Fruit fly (Drosophila melanogaster) whole organism, embryonic: ENCODE data around the gene roq.
A peak's percentile ranks its signal among the peaks of the same experiment; 100 is the strongest.

ENCODE experiments used
- Aef1 ChIP-seq: fragments of 200-800 bp; sonication (Bioruptor generic); IDR thresholded peaks from 3 replicates; pipeline ENCODE4 v1.3.6; 2022; ENCODE audit warnings: missing biosample characterization, missing genetic modification characterization
- Atf-2 ChIP-seq: fragments of 200-800 bp; sonication (Bioruptor generic); optimal IDR thresholded peaks from 2 replicates; lab custom pipeline; 2016; ENCODE audit warnings: missing biosample characterization, missing genetic modification characterization
- CG10321 ChIP-seq: fragments of 200-800 bp; sonication (Bioruptor generic); IDR thresholded peaks from 2 replicates; pipeline ENCODE4 v1.3.6; 2022; ENCODE audit warnings: missing biosample characterization, missing genetic modification characterization
- CG10366 ChIP-seq: fragments of 200-800 bp; sonication (Bioruptor generic); IDR thresholded peaks from 2 replicates; pipeline ENCODE4 v1.3.6; 2022; ENCODE audit warnings: missing biosample characterization, missing genetic modification characterization
- CG10462 ChIP-seq: fragments of 200-800 bp; sonication (Bioruptor generic); optimal IDR thresholded peaks from 2 replicates; lab custom pipeline; 2016; ENCODE audit warnings: missing biosample characterization, missing genetic modification characterization
- CG10654 ChIP-seq: fragments of 200-800 bp; sonication (Bioruptor generic); optimal IDR thresholded peaks from 2 replicates; lab custom pipeline; 2016; ENCODE audit warnings: missing biosample characterization, missing genetic modification characterization
- CG11085 ChIP-seq: fragments of 200-800 bp; sonication (Bioruptor generic); IDR thresholded peaks from 2 replicates; pipeline ENCODE4 v1.3.6; 2022; ENCODE audit warnings: missing biosample characterization, missing genetic modification characterization
- CG12104 ChIP-seq: fragments of 200-800 bp; sonication (Bioruptor generic); optimal IDR thresholded peaks from 3 replicates; lab custom pipeline; 2016; ENCODE audit warnings: missing biosample characterization, missing genetic modification characterization
- CG12744 ChIP-seq: fragments of 200-800 bp; sonication (Bioruptor generic); optimal IDR thresholded peaks from 2 replicates; lab custom pipeline; 2016; ENCODE audit warnings: missing biosample characterization, missing genetic modification characterization
- CG1602 ChIP-seq: fragments of 200-800 bp; sonication (Bioruptor generic); optimal IDR thresholded peaks from 3 replicates; lab custom pipeline; 2016; ENCODE audit warnings: missing biosample characterization, missing genetic modification characterization
- CG16815 ChIP-seq: fragments of 200-800 bp; sonication (Bioruptor generic); optimal IDR thresholded peaks from 3 replicates; lab custom pipeline; 2017; ENCODE audit warnings: missing biosample characterization, mild to moderate bottlenecking, missing genetic modification characterization
- CG17568 ChIP-seq: fragments of 200-800 bp; sonication (Bioruptor generic); optimal IDR thresholded peaks from 2 replicates; lab custom pipeline; 2018; ENCODE audit warnings: missing biosample characterization, mild to moderate bottlenecking, missing genetic modification characterization, moderate library complexity
- CG30020 ChIP-seq: fragments of 200-800 bp; optimal IDR thresholded peaks from 2 replicates; lab custom pipeline; 2019; ENCODE audit warnings: missing biosample characterization, mild to moderate bottlenecking, missing genetic modification characterization, moderate library complexity
- CG5245 ChIP-seq: fragments of 200-800 bp; sonication (Bioruptor generic); optimal IDR thresholded peaks from 3 replicates; lab custom pipeline; 2016; ENCODE audit warnings: missing biosample characterization, missing genetic modification characterization
- CG6683 ChIP-seq: fragments of 200-800 bp; sonication (Bioruptor generic); optimal IDR thresholded peaks from 2 replicates; lab custom pipeline; 2017; ENCODE audit warnings: missing biosample characterization, mild to moderate bottlenecking, missing genetic modification characterization, missing genetic modification reagents
- CG7987 ChIP-seq: fragments of 200-800 bp; sonication (Bioruptor generic); optimal IDR thresholded peaks from 2 replicates; lab custom pipeline; 2018; ENCODE audit warnings: missing biosample characterization, mild to moderate bottlenecking, missing genetic modification characterization, moderate library complexity
- D19B ChIP-seq: fragments of 200-800 bp; sonication (Bioruptor generic); optimal IDR thresholded peaks from 2 replicates; lab custom pipeline; 2017; ENCODE audit warnings: missing biosample characterization, mild to moderate bottlenecking, missing genetic modification characterization
- Dbx ChIP-seq: fragments of 200-800 bp; sonication (Bioruptor generic); IDR thresholded peaks from 3 replicates; pipeline ENCODE4 v1.3.6; 2022; ENCODE audit warnings: missing biosample characterization, missing genetic modification characterization
- Eip74EF ChIP-seq, 2 experiments: fragments of 200-800 bp in 1 of 2; fragments of >200 bp in 1 of 2; sonication (Bioruptor generic) in 1 of 2; optimal IDR thresholded peaks; 2 replicates each; lab custom pipeline; 2017 to 2019; ENCODE audit warnings: missing biosample characterization in 2 of 2, missing genetic modification characterization in 2 of 2, mild to moderate bottlenecking in 1 of 2, moderate library complexity in 1 of 2
- Fer1 ChIP-seq: fragments of 200-800 bp; sonication (Bioruptor generic); optimal IDR thresholded peaks from 2 replicates; lab custom pipeline; 2017; ENCODE audit warnings: missing biosample characterization, mild to moderate bottlenecking, missing genetic modification characterization
- GATAe ChIP-seq: fragments of 200-800 bp; sonication (Bioruptor generic); conservative IDR thresholded peaks from 2 replicates; pipeline ENCODE4 v1.3.6; 2022; ENCODE audit warnings: missing biosample characterization, missing genetic modification characterization
- Gsc ChIP-seq: fragments of 200-800 bp; sonication (Bioruptor generic); IDR thresholded peaks from 2 replicates; pipeline ENCODE4 v1.3.6; 2022; ENCODE audit warnings: missing biosample characterization, missing genetic modification characterization
- HLH4C ChIP-seq: fragments of 200-800 bp; sonication (Bioruptor generic); IDR thresholded peaks from 3 replicates; pipeline ENCODE4 v1.3.6; 2022; ENCODE audit warnings: missing biosample characterization, missing genetic modification characterization; ENCODE audit not compliant: partially characterized antibody
- MTF-1 ChIP-seq: fragments of 200-800 bp; sonication (Bioruptor generic); optimal IDR thresholded peaks from 2 replicates; lab custom pipeline; 2018; ENCODE audit warnings: missing biosample characterization, mild to moderate bottlenecking, missing genetic modification characterization, borderline replicate concordance
- Mad ChIP-seq: fragments of 200-800 bp; sonication (Bioruptor generic); optimal IDR thresholded peaks from 2 replicates; lab custom pipeline; 2016; ENCODE audit warnings: missing biosample characterization, missing genetic modification characterization
- Meics ChIP-seq: fragments of 200-800 bp; sonication (Bioruptor generic); optimal IDR thresholded peaks from 2 replicates; lab custom pipeline; 2017; ENCODE audit warnings: missing biosample characterization, mild to moderate bottlenecking, missing genetic modification characterization
- PHDP ChIP-seq: fragments of 200-800 bp; sonication (Bioruptor generic); optimal IDR thresholded peaks from 3 replicates; lab custom pipeline; 2018; ENCODE audit warnings: missing biosample characterization, mild to moderate bottlenecking, missing genetic modification characterization, moderate library complexity
- Stat92E ChIP-seq, 3 experiments: fragments of >200 bp in 2 of 3; fragments of 200-800 bp in 1 of 3; sonication (Bioruptor generic) in 1 of 3; optimal IDR thresholded peaks; 2 replicates each; lab custom pipeline; 2017 to 2019; ENCODE audit warnings: missing biosample characterization in 3 of 3, missing genetic modification characterization in 3 of 3, mild to moderate bottlenecking in 1 of 3, moderate library complexity in 1 of 3
- TFAM ChIP-seq: fragments of 200-800 bp; sonication (Bioruptor generic); optimal IDR thresholded peaks from 2 replicates; lab custom pipeline; 2017; ENCODE audit warnings: missing biosample characterization, missing genetic modification characterization, inconsistent platforms
- Tbp ChIP-seq: fragments of >200 bp; optimal IDR thresholded peaks from 2 replicates; lab custom pipeline; 2018; ENCODE audit warnings: missing biosample characterization, missing genetic modification characterization
- Trl ChIP-seq, 3 experiments: fragments of >200 bp in 2 of 3; fragments of 200-800 bp in 1 of 3; sonication (Bioruptor generic) in 1 of 3; optimal IDR thresholded peaks; 2 replicates in 1 of 3; 3 replicates in 2 of 3; lab custom pipeline; 2016 to 2017; ENCODE audit warnings: missing biosample characterization in 1 of 3, missing genetic modification characterization in 1 of 3
- Xbp1 ChIP-seq: fragments of 200-800 bp; sonication (Bioruptor generic); optimal IDR thresholded peaks from 3 replicates; lab custom pipeline; 2016; ENCODE audit warnings: missing biosample characterization, mild to moderate bottlenecking, missing genetic modification characterization
- cas ChIP-seq: fragments of 200-800 bp; sonication (Bioruptor generic); IDR thresholded peaks from 2 replicates; pipeline ENCODE4 v1.3.6; 2022; ENCODE audit warnings: missing biosample characterization, missing genetic modification characterization
- dati ChIP-seq: fragments of 200-800 bp; sonication (Bioruptor generic); IDR thresholded peaks from 2 replicates; pipeline ENCODE4 v1.3.6; 2022; ENCODE audit warnings: missing biosample characterization, missing genetic modification characterization
- ewg ChIP-seq: fragments of 200-800 bp; sonication (Bioruptor generic); optimal IDR thresholded peaks from 3 replicates; lab custom pipeline; 2017; ENCODE audit warnings: mild to moderate bottlenecking, missing biosample characterization, missing genetic modification reagents, missing genetic modification characterization
- gce ChIP-seq: fragments of 200-800 bp; sonication (Bioruptor generic); IDR thresholded peaks from 3 replicates; pipeline ENCODE4 v1.3.6; 2022; ENCODE audit warnings: missing biosample characterization, missing genetic modification characterization
- gro ChIP-seq: fragments of 200-800 bp; sonication (Bioruptor generic); optimal IDR thresholded peaks from 2 replicates; lab custom pipeline; 2016; ENCODE audit warnings: missing biosample characterization, missing genetic modification characterization
- ham ChIP-seq: fragments of 200-800 bp; sonication (Bioruptor generic); IDR thresholded peaks from 2 replicates; pipeline ENCODE4 v1.3.6; 2022; ENCODE audit warnings: missing biosample characterization, missing genetic modification characterization
- ind ChIP-seq: fragments of 200-800 bp; sonication (Bioruptor generic); optimal IDR thresholded peaks from 3 replicates; lab custom pipeline; 2016; ENCODE audit warnings: missing biosample characterization, missing genetic modification characterization
- lbe ChIP-seq: fragments of 200-800 bp; sonication (Bioruptor generic); optimal IDR thresholded peaks from 2 replicates; lab custom pipeline; 2016; ENCODE audit warnings: missing biosample characterization, mild to moderate bottlenecking, missing genetic modification characterization
- nom ChIP-seq: fragments of 200-800 bp; sonication (Bioruptor generic); optimal IDR thresholded peaks from 2 replicates; lab custom pipeline; 2017; ENCODE audit warnings: missing biosample characterization, missing genetic modification characterization, mild to moderate bottlenecking, moderate library complexity, missing genetic modification reagents
- slbo ChIP-seq: fragments of 200-800 bp; sonication (Bioruptor generic); IDR thresholded peaks from 2 replicates; pipeline ENCODE4 v1.3.6; 2022; ENCODE audit warnings: missing biosample characterization, missing genetic modification characterization
- stc ChIP-seq: fragments of 200-800 bp; sonication (Bioruptor generic); IDR thresholded peaks from 2 replicates; pipeline ENCODE4 v1.3.6; 2022; ENCODE audit warnings: missing biosample characterization, missing genetic modification characterization
- toy ChIP-seq: fragments of 200-800 bp; sonication (Bioruptor generic); IDR thresholded peaks from 2 replicates; pipeline ENCODE4 v1.3.6; 2022; ENCODE audit warnings: missing biosample characterization, missing genetic modification characterization
- tx ChIP-seq: fragments of 200-800 bp; sonication (Bioruptor generic); optimal IDR thresholded peaks from 2 replicates; lab custom pipeline; 2016; ENCODE audit warnings: missing biosample characterization, missing genetic modification characterization
- unpg ChIP-seq: fragments of 200-800 bp; sonication (Bioruptor generic); optimal IDR thresholded peaks from 3 replicates; lab custom pipeline; 2018; ENCODE audit warnings: missing biosample characterization, mild to moderate bottlenecking, missing genetic modification characterization, moderate library complexity
- vnd ChIP-seq: fragments of 200-800 bp; sonication (Bioruptor generic); IDR thresholded peaks from 3 replicates; pipeline ENCODE4 v1.3.6; 2022; ENCODE audit warnings: missing biosample characterization, missing genetic modification characterization; ENCODE audit not compliant: partially characterized antibody
- wek ChIP-seq: fragments of 200-800 bp; sonication (Bioruptor generic); optimal IDR thresholded peaks from 3 replicates; lab custom pipeline; 2018; ENCODE audit warnings: missing biosample characterization, mild to moderate bottlenecking, missing genetic modification characterization, moderate library complexity
- zen2 ChIP-seq: fragments of 200-800 bp; sonication (Bioruptor generic); IDR thresholded peaks from 3 replicates; pipeline ENCODE4 v1.3.6; 2022; ENCODE audit warnings: missing biosample characterization, missing genetic modification characterization; ENCODE audit not compliant: partially characterized antibody

Gene roq

dm6 chr3L:16410234-16411119, 32.1 kb upstream of the roq start (continued):
- TF ChIP-seq Trl (optimal IDR thresholded peaks at IDR 0.05; lab: Kevin White, UChicago): peak; percentile 73 to 89
- no peak for TF ChIP-seq Trl (GFP tag; optimal IDR thresholded peaks at IDR 0.05; lab: Kevin White, UChicago)
- TF ChIP-seq HLH4C (GFP tag; lab: Robert Waterston, UW): no peak
- TF ChIP-seq CG5245 (GFP tag; lab: Kevin White, UChicago): no peak
- TF ChIP-seq CG10321 (GFP tag; lab: Robert Waterston, UW): no peak
- no peak for TF ChIP-seq toy (GFP tag; lab: Robert Waterston, UW)
- TF ChIP-seq Gsc (GFP tag; lab: Robert Waterston, UW): no peak
- no peak for TF ChIP-seq Fer1 (GFP tag; lab: Kevin White, UChicago)
- TF ChIP-seq Meics (GFP tag; lab: Kevin White, UChicago): no peak
- TF ChIP-seq CG1602: no peak
- no peak for TF ChIP-seq stc (GFP tag; lab: Robert Waterston, UW)
- no peak for TF ChIP-seq CG11085 (GFP tag; lab: Robert Waterston, UW)
- no peak for TF ChIP-seq CG10462 (GFP tag; lab: Kevin White, UChicago)
- no peak for TF ChIP-seq CG10366 (GFP tag; lab: Robert Waterston, UW)
- TF ChIP-seq CG6683: no peak
- peak; percentile 88 for TF ChIP-seq nom
- TF ChIP-seq Tbp (GFP tag; lab: Kevin White, UChicago): no peak
- no peak for TF ChIP-seq MTF-1
- TF ChIP-seq PHDP (tag; lab: Kevin White, UChicago): no peak
- TF ChIP-seq slbo (GFP tag; lab: Robert Waterston, UW): no peak
- TF ChIP-seq GATAe (GFP tag; lab: Robert Waterston, UW): no peak
- no peak for TF ChIP-seq CG30020 (tag; lab: Kevin White, UChicago)
- TF ChIP-seq CG10654: no peak
- no peak for TF ChIP-seq dati (GFP tag; lab: Robert Waterston, UW)
- no peak for TF ChIP-seq Xbp1 (GFP tag; lab: Kevin White, UChicago)
- no peak for TF ChIP-seq Atf-2
- no peak for TF ChIP-seq gro (GFP tag; lab: Kevin White, UChicago)
- no peak for TF ChIP-seq Mad (GFP tag; lab: Kevin White, UChicago)
- TF ChIP-seq zen2: no peak
- no peak for TF ChIP-seq CG12104
- no peak for TF ChIP-seq ham (GFP tag; lab: Robert Waterston, UW)
- no peak for TF ChIP-seq Aef1 (GFP tag; lab: Robert Waterston, UW)
- TF ChIP-seq TFAM: no peak
- TF ChIP-seq ewg (GFP tag; lab: Kevin White, UChicago): peak; percentile 94
- TF ChIP-seq gce: no peak
- TF ChIP-seq ind (GFP tag; lab: Kevin White, UChicago): no peak
- TF ChIP-seq Stat92E (GFP tag; optimal IDR thresholded peaks at IDR 0.05; lab: Kevin White, UChicago): no peak
- no peak for TF ChIP-seq D19B (GFP tag; lab: Kevin White, UChicago)
- TF ChIP-seq cas (GFP tag; lab: Robert Waterston, UW): no peak
- TF ChIP-seq unpg (GFP tag; lab: Kevin White, UChicago): no peak
- TF ChIP-seq lbe (GFP tag; lab: Kevin White, UChicago): peak; percentile 71
- TF ChIP-seq Eip74EF (GFP tag; optimal IDR thresholded peaks at IDR 0.05; lab: Kevin White, UChicago): no peak
- no peak for TF ChIP-seq wek (GFP tag; lab: Kevin White, UChicago)
- no peak for TF ChIP-seq CG16815
- no peak for TF ChIP-seq tx (GFP tag; lab: Kevin White, UChicago)
- no peak for TF ChIP-seq Dbx (GFP tag; lab: Robert Waterston, UW)
- TF ChIP-seq CG17568: no peak
- no peak for TF ChIP-seq CG7987
- no peak for TF ChIP-seq vnd (GFP tag; lab: Robert Waterston, UW)
- no peak for TF ChIP-seq CG12744 (GFP tag; lab: Kevin White, UChicago)
